Worm (Caenorhabditis elegans) whole organism, late embryonic: ENCODE results near the gene eef-1A.1.

Experiments
- ama-1 ChIP-seq: fragments of 150-350 bp; optimal IDR thresholded peaks from 2 replicates; lab custom pipeline; 2014
- ceh-24 ChIP-seq: sonication (generic microtip); optimal IDR thresholded peaks from 2 replicates; lab custom pipeline; 2016; ENCODE audit warnings: mild to moderate bottlenecking, missing genetic modification characterization, missing compliant biosample characterization
- hlh-6 ChIP-seq: sonication (generic microtip); optimal IDR thresholded peaks from 2 replicates; lab custom pipeline; 2016; ENCODE audit warnings: missing genotype, missing genetic modification characterization, missing compliant biosample characterization
- npax-4 ChIP-seq: sonication (generic microtip); optimal IDR thresholded peaks from 2 replicates; lab custom pipeline; 2016; ENCODE audit warnings: missing genetic modification characterization, missing compliant biosample characterization
- pag-3 ChIP-seq: sonication (generic microtip); optimal IDR thresholded peaks from 2 replicates; lab custom pipeline; 2016; ENCODE audit warnings: missing compliant biosample characterization, missing genetic modification characterization, borderline replicate concordance
- unc-55 ChIP-seq: sonication (generic microtip); optimal IDR thresholded peaks from 2 replicates; lab custom pipeline; 2017; ENCODE audit warnings: missing biosample characterization, missing genetic modification reagents, missing genetic modification characterization

ce11 chrIII:6945747-6946146 is 25.8 kb downstream of the eef-1A.1 start, which contains the start of gene abu-13:
- TF ChIP-seq ceh-24 (tag; lab: Kevin White, UChicago) (no peak), hlh-6 (no peak), npax-4 (no peak), unc-55 (GFP tag; lab: Kevin White, UChicago) (no peak), ama-1 (lab: Kevin White, UChicago) (no peak), pag-3 (no peak)
